Worm (Caenorhabditis elegans): ENCODE results near the gene vdac-1.

- TF ChIP-seq mep-1 (tag; optimal IDR thresholded peaks at IDR 0.05) (no peak), nhr-28 (tag; optimal IDR thresholded peaks at IDR 0.05) (no peak), snpc-4 (tag; optimal IDR thresholded peaks at IDR 0.05) (no peak), mab-5 (tag; optimal IDR thresholded peaks at IDR 0.05) (no peak), ces-1 (GFP tag; optimal IDR thresholded peaks at IDR 0.05) (no peak), unc-120 (tag; optimal IDR thresholded peaks at IDR 0.05; ENCODE audit: poor library complexity, severe bottlenecking) (no peak), sptf-1 (tag; optimal IDR thresholded peaks at IDR 0.05) (no peak), hlh-1 (tag; optimal IDR thresholded peaks at IDR 0.05) (no peak), elt-3 (tag; optimal IDR thresholded peaks at IDR 0.05) (no peak), cnd-1 (tag; optimal IDR thresholded peaks at IDR 0.05) (no peak)
Observed at ce11 chrIV:7468638-7469037, 39.1 kb downstream of the vdac-1 start.

All from whole organism, mixed stage, embryonic.